Fruit fly (Drosophila melanogaster): ENCODE results near the gene HGTX.
A peak's percentile ranks its signal among the peaks of the same experiment; 100 is the strongest.

HGTX gene

DNA sequence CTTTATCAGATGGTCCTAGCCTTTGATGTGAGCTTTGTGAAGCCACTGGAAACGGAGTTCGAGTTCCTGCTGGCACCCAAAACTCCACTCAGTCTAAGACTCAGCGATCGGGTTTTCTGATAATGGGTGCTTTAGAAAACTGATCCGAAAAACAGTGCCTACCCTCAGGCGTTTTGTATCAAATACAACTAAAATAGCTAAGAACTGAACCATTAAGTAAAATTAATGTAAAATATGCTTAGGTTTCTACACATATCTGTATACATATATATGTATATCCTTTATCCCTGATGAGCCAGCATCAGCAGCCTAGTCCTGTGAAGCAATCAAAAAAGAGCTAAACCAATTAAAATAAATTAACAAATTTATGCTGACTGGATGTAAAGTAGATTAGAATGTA lies 22.1 kb upstream of the HGTX start (continued):
- 0 out of 4 replicates have a peak, but pooled peaks have one; percentile 39 for TF ChIP-seq chinmo (GFP tag; IDR thresholded peaks at IDR 0.05; ENCODE audit: partially characterized antibody)

- no peak for TF ChIP-seq scrt (GFP tag; optimal IDR thresholded peaks at IDR 0.05)
- TF ChIP-seq lab (GFP tag; optimal IDR thresholded peaks at IDR 0.05) = peak; percentile 2
- no peak for TF ChIP-seq Ptx1 (GFP tag; IDR thresholded peaks at IDR 0.05)
- no peak for TF ChIP-seq Deaf1 (tag; optimal IDR thresholded peaks at IDR 0.05)
- TF ChIP-seq exex (tag; optimal IDR thresholded peaks at IDR 0.05) = peak; percentile 43
- no peak for TF ChIP-seq CG2889 (GFP tag; IDR thresholded peaks at IDR 0.05)
Measured at dm6 chr3L:14618942-14619341, 19.6 kb upstream of the HGTX start.

DNA sequence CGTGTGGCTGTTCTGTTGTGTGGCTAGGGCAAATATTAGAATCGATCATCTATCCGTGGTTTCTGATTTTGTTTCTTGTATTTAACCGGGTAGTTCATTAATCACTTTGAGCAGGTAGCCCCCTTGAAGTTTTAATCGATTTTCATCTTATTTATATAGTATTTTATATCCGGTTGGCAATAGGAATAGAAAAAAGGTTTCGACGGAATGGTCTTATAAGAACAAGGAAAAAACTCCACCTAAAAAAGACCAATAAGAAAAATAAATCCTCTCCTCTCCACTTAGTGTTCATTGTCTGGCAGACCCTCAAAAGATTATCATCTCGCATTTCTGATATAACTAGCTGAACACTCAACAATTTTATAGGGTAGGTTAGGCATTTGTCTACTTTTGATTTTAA lies 19.1 kb upstream of the HGTX start:
- TF ChIP-seq Elba2 (GFP tag; optimal IDR thresholded peaks at IDR 0.05) (peak; percentile 87), insv (GFP tag; optimal IDR thresholded peaks at IDR 0.05) (peak in 1 of 2 experiments; percentile 91), Dll (GFP tag; IDR thresholded peaks at IDR 0.05; ENCODE audit: partially characterized antibody) (no peak)

DNA sequence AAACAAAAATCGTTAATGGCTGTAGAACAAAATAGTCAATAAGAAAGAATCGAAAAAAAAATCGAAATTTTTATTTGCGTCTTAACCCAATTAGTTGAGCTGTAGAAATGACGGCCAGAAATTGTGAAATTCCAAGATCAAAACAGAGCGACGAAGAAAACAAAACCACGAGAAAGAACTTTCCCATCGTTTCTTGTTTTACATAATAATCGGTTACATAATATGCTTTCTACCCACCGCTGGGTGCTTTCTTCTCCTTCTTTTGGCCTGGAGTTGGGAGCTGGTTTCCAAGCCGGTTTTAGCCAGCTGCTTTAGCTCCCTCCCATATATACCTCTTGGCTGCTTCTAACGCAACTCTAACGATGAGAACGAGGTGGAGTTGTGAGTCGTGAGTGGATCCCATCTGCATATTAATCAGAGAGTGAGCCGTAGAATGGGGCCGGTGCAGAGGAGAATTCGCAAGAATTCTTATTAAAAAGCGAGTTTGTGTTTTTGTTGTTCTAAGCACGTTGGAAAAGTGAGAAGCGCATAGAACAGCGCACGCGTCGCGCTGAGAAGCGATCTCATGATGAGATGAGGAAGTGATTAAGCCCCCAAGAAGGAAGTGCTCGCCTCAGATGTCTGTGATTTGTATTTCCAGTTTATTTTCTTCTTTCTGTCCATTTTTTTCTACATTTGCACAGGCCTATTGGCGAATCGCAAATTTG lies 18.3 kb upstream of the HGTX start:
- TF ChIP-seq trh (GFP tag; optimal IDR thresholded peaks at IDR 0.05) (no peak), CG12659 (GFP tag; optimal IDR thresholded peaks at IDR 0.05) (no peak), gro (GFP tag; optimal IDR thresholded peaks at IDR 0.05) (no peak), Stat92E (GFP tag; optimal IDR thresholded peaks at IDR 0.05) (no peak), twi (tag; optimal IDR thresholded peaks at IDR 0.05) (no peak), kni (GFP tag; optimal IDR thresholded peaks at IDR 0.05) (peak; percentile 58), pros (GFP tag; optimal IDR thresholded peaks at IDR 0.05) (peak; percentile 74), bbx (GFP tag; IDR thresholded peaks at IDR 0.05; ENCODE audit: partially characterized antibody) (no peak), Pdp1 (GFP tag; optimal IDR thresholded peaks at IDR 0.05) (peak in 1 of 2 experiments; percentile 89), Blimp-1 (GFP tag; optimal IDR thresholded peaks at IDR 0.05) (peak; percentile 86), Gug (GFP tag; IDR thresholded peaks at IDR 0.05) (no peak), Hr39 (optimal IDR thresholded peaks at IDR 0.05) (no peak), aop (GFP tag; IDR thresholded peaks at IDR 0.05) (no peak), CG17829 (tag; optimal IDR thresholded peaks at IDR 0.05) (peak; percentile 90), CG8478 (optimal IDR thresholded peaks at IDR 0.05) (no peak), CG6689 (GFP tag; IDR thresholded peaks at IDR 0.05) (no peak), org-1 (GFP tag; optimal IDR thresholded peaks at IDR 0.05) (no peak), chinmo (GFP tag; IDR thresholded peaks at IDR 0.05; ENCODE audit: partially characterized antibody) (0 out of 4 replicates have a peak, but pooled peaks have one; percentile 37)

dm6 chr3L:14616085-14617026 lies 17.0 kb upstream of the HGTX start:
- TF ChIP-seq CG13775 (GFP tag; optimal IDR thresholded peaks at IDR 0.05) (peak; percentile 24), chif (GFP tag; optimal IDR thresholded peaks at IDR 0.05) (no peak), sens-2 (GFP tag; IDR thresholded peaks at IDR 0.05) (no peak), dmrt99B (tag; optimal IDR thresholded peaks at IDR 0.05) (peak; percentile 3), CG8388 (GFP tag; optimal IDR thresholded peaks at IDR 0.05) (peak; percentile 10), CG8924 (tag; optimal IDR thresholded peaks at IDR 0.05) (peak; percentile 4), trem (tag; optimal IDR thresholded peaks at IDR 0.05) (no peak), Rx (GFP tag; IDR thresholded peaks at IDR 0.05) (no peak), ato (GFP tag; IDR thresholded peaks at IDR 0.05; ENCODE audit: partially characterized antibody) (no peak), CG31388 (GFP tag; optimal IDR thresholded peaks at IDR 0.05) (no peak), hkb (optimal IDR thresholded peaks at IDR 0.05) (no peak), hkb (GFP tag; IDR thresholded peaks at IDR 0.05) (no peak), CG34422 (GFP tag; IDR thresholded peaks at IDR 0.05) (no peak), CG2678 (tag; optimal IDR thresholded peaks at IDR 0.05) (peak; percentile 18), HmgD (GFP tag; optimal IDR thresholded peaks at IDR 0.05) (no peak)
